Worm (Caenorhabditis elegans) whole organism, L1 larva: Measurements from ENCODE around the gene rmd-3.

ENCODE experiments used
- C04F5.9 ChIP-seq: sonication (generic microtip); optimal IDR thresholded peaks from 2 replicates; lab custom pipeline; 2016; ENCODE audit warnings: missing genetic modification characterization, missing compliant biosample characterization
- C34B4.2 ChIP-seq: sonication (generic microtip); optimal IDR thresholded peaks from 2 replicates; lab custom pipeline; 2017; ENCODE audit warnings: mild to moderate bottlenecking, missing genetic modification characterization, missing compliant biosample characterization
- F16B12.6 ChIP-seq: fragments of 150-350 bp; optimal IDR thresholded peaks from 2 replicates; lab custom pipeline; 2014; ENCODE audit warnings: missing biosample characterization, missing genetic modification characterization
- alr-1 ChIP-seq: fragments of 200-800 bp; sonication (Bioruptor generic); optimal IDR thresholded peaks from 2 replicates; lab custom pipeline; 2018; ENCODE audit warnings: borderline replicate concordance, mild to moderate bottlenecking, missing genetic modification characterization, missing compliant biosample characterization
- ama-1 ChIP-seq: fragments of 150-350 bp; optimal IDR thresholded peaks from 2 replicates; lab custom pipeline; 2014
- ceh-63 ChIP-seq: fragments of 200-800 bp; sonication (Bioruptor generic); optimal IDR thresholded peaks from 2 replicates; lab custom pipeline; 2018; ENCODE audit warnings: mild to moderate bottlenecking, missing genetic modification characterization, missing compliant biosample characterization
- ceh-82 ChIP-seq, 3 experiments: fragments of 150-350 bp in 1 of 3; sonication (generic microtip) in 2 of 3; optimal IDR thresholded peaks; 2 replicates each; lab custom pipeline; 2014 to 2017; ENCODE audit warnings: missing biosample characterization in 3 of 3, missing genetic modification characterization in 3 of 3
- ceh-88 ChIP-seq: fragments of 200-800 bp; sonication (Bioruptor generic); IDR thresholded peaks from 2 replicates; pipeline ENCODE4 v1.3.6; 2022; ENCODE audit warnings: missing genetic modification characterization, missing compliant biosample characterization
- dpl-1 ChIP-seq, 3 experiments: fragments of 150-350 bp in 2 of 3; sonication (generic microtip) in 1 of 3; optimal IDR thresholded peaks; 2 replicates each; lab custom pipeline; 2014 to 2017; ENCODE audit warnings: missing biosample characterization in 3 of 3, missing genetic modification characterization in 3 of 3, missing genetic modification reagents in 3 of 3
- dsc-1 ChIP-seq: sonication (generic microtip); optimal IDR thresholded peaks from 2 replicates; lab custom pipeline; 2016; ENCODE audit warnings: mild to moderate bottlenecking, missing genetic modification characterization, missing compliant biosample characterization
- efl-1 ChIP-seq, 4 experiments: fragments of 150-350 bp; optimal IDR thresholded peaks in 3 of 4; peaks in 1 of 4; 1 replicate in 1 of 4; 2 replicates in 3 of 4; lab custom pipeline; 2014; ENCODE audit warnings: missing biosample characterization in 2 of 4, missing genetic modification characterization in 2 of 4, missing genetic modification reagents in 2 of 4
- elt-2 ChIP-seq: sonication (generic microtip); optimal IDR thresholded peaks from 2 replicates; lab custom pipeline; 2016; ENCODE audit warnings: missing genetic modification characterization, mild to moderate bottlenecking, inconsistent platforms, missing compliant biosample characterization, missing genetic modification reagents
- elt-3 ChIP-seq, 6 experiments: fragments of 150-350 bp in 1 of 6; sonication (generic microtip); optimal IDR thresholded peaks; 2 replicates each; lab custom pipeline; 2017 to 2018; ENCODE audit warnings: missing biosample characterization in 6 of 6, missing genetic modification characterization in 6 of 6, inconsistent platforms in 1 of 6
- fkh-8 ChIP-seq: sonication (generic microtip); optimal IDR thresholded peaks from 2 replicates; lab custom pipeline; 2016; ENCODE audit warnings: mild to moderate bottlenecking, missing genetic modification characterization, missing compliant biosample characterization
- fos-1 ChIP-seq: fragments of 150-350 bp; optimal IDR thresholded peaks from 2 replicates; lab custom pipeline; 2014; ENCODE audit warnings: missing biosample characterization, missing genetic modification characterization
- grh-1 ChIP-seq: fragments of 200-800 bp; sonication (Bioruptor generic); IDR thresholded peaks from 2 replicates; pipeline ENCODE4 v1.3.6; 2022; ENCODE audit warnings: missing genetic modification reagents, missing genetic modification characterization, missing compliant biosample characterization
- hlh-17 ChIP-seq: fragments of 200-800 bp; sonication (Bioruptor generic); optimal IDR thresholded peaks from 2 replicates; lab custom pipeline; 2018; ENCODE audit warnings: missing genetic modification characterization, mild to moderate bottlenecking, missing compliant biosample characterization, moderate library complexity, borderline replicate concordance
- irx-1 ChIP-seq: sonication (generic microtip); optimal IDR thresholded peaks from 2 replicates; lab custom pipeline; 2016; ENCODE audit warnings: missing genetic modification characterization, missing compliant biosample characterization
- isw-1 ChIP-seq: fragments of 200-800 bp; sonication (Bioruptor generic); IDR thresholded peaks from 2 replicates; pipeline ENCODE4 v1.3.6; 2022; ENCODE audit warnings: missing genetic modification characterization, missing compliant biosample characterization
- lin-13 ChIP-seq: fragments of 150-350 bp; optimal IDR thresholded peaks from 2 replicates; lab custom pipeline; 2014; ENCODE audit warnings: missing biosample characterization, missing genetic modification reagents, missing genetic modification characterization
- lin-15B ChIP-seq: fragments of 150-350 bp; sonication (generic microtip); optimal IDR thresholded peaks from 3 replicates; lab custom pipeline; 2014; ENCODE audit warnings: missing biosample characterization, missing genetic modification characterization
- lin-39 ChIP-seq: fragments of 150-350 bp; optimal IDR thresholded peaks from 2 replicates; lab custom pipeline; 2014; ENCODE audit warnings: missing biosample characterization, missing genetic modification reagents, missing genetic modification characterization
- mab-9 ChIP-seq: fragments of 200-800 bp; sonication (Bioruptor generic); IDR thresholded peaks from 2 replicates; pipeline ENCODE4 v1.3.6; 2022; ENCODE audit warnings: missing genetic modification reagents, missing genetic modification characterization, missing compliant biosample characterization
- mef-2 ChIP-seq: fragments of 150-350 bp; optimal IDR thresholded peaks from 2 replicates; lab custom pipeline; 2014; ENCODE audit warnings: missing biosample characterization, missing genetic modification characterization
- nhr-11 ChIP-seq: fragments of 150-350 bp; optimal IDR thresholded peaks from 2 replicates; lab custom pipeline; 2014; ENCODE audit warnings: missing biosample characterization, missing genetic modification characterization
- nhr-12 ChIP-seq: sonication (generic microtip); optimal IDR thresholded peaks from 2 replicates; lab custom pipeline; 2017; ENCODE audit warnings: missing biosample characterization, missing genetic modification characterization
- nhr-19 ChIP-seq: fragments of 200-800 bp; sonication (Bioruptor generic); conservative IDR thresholded peaks from 2 replicates; pipeline ENCODE4 v1.3.6; 2022; ENCODE audit warnings: missing genetic modification characterization, missing compliant biosample characterization
- nhr-28 ChIP-seq: fragments of 150-350 bp; optimal IDR thresholded peaks from 2 replicates; lab custom pipeline; 2014; ENCODE audit warnings: missing biosample characterization, missing genetic modification characterization
- nhr-47 ChIP-seq: sonication (generic microtip); optimal IDR thresholded peaks from 2 replicates; lab custom pipeline; 2016; ENCODE audit warnings: mild to moderate bottlenecking, missing genetic modification characterization, moderate library complexity, missing compliant biosample characterization
- nhr-71 ChIP-seq: sonication (generic microtip); optimal IDR thresholded peaks from 2 replicates; lab custom pipeline; 2016; ENCODE audit warnings: mild to moderate bottlenecking, missing genetic modification characterization, moderate library complexity, missing compliant biosample characterization
- nhr-77 ChIP-seq: fragments of 150-350 bp; optimal IDR thresholded peaks from 2 replicates; lab custom pipeline; 2014; ENCODE audit warnings: missing biosample characterization, missing genetic modification characterization
- nhr-85 ChIP-seq: sonication (generic microtip); peaks from one replicate; lab custom pipeline; 2016; ENCODE audit warnings: missing genetic modification characterization, inconsistent platforms, missing compliant biosample characterization
- nhr-90 ChIP-seq: sonication (generic microtip); optimal IDR thresholded peaks from 2 replicates; lab custom pipeline; 2016; ENCODE audit warnings: mild to moderate bottlenecking, missing genetic modification characterization, missing compliant biosample characterization; ENCODE audit not compliant: poor library complexity
- rnt-1 ChIP-seq: sonication (generic microtip); optimal IDR thresholded peaks from 2 replicates; lab custom pipeline; 2016; ENCODE audit warnings: mild to moderate bottlenecking, missing genetic modification characterization, moderate library complexity, missing compliant biosample characterization
- skn-1 ChIP-seq: fragments of 150-350 bp; optimal IDR thresholded peaks from 2 replicates; lab custom pipeline; 2014; ENCODE audit warnings: missing biosample characterization, missing genetic modification characterization
- snu-23 ChIP-seq: sonication (generic microtip); optimal IDR thresholded peaks from 2 replicates; lab custom pipeline; 2016; ENCODE audit warnings: missing genetic modification characterization, missing compliant biosample characterization
- swsn-7 ChIP-seq: sonication (generic microtip); optimal IDR thresholded peaks from 2 replicates; lab custom pipeline; 2016; ENCODE audit warnings: missing genetic modification characterization, missing compliant biosample characterization
- tbx-2 ChIP-seq: sonication (generic microtip); optimal IDR thresholded peaks from 2 replicates; lab custom pipeline; 2016; ENCODE audit warnings: missing genetic modification characterization, missing compliant biosample characterization
- tlp-1 ChIP-seq: fragments of 150-350 bp; optimal IDR thresholded peaks from 2 replicates; lab custom pipeline; 2014; ENCODE audit warnings: missing biosample characterization, missing genetic modification characterization
- unc-86 ChIP-seq: sonication (generic microtip); optimal IDR thresholded peaks from 2 replicates; lab custom pipeline; 2016; ENCODE audit warnings: missing genetic modification characterization, missing compliant biosample characterization
- unc-98 ChIP-seq: fragments of 200-800 bp; sonication (Bioruptor generic); IDR thresholded peaks from 2 replicates; pipeline ENCODE4 v1.3.6; 2022; ENCODE audit warnings: missing genetic modification characterization, missing compliant biosample characterization
- vab-15 ChIP-seq: sonication (generic microtip); optimal IDR thresholded peaks from 2 replicates; lab custom pipeline; 2017; ENCODE audit warnings: missing genotype, mild to moderate bottlenecking, missing genetic modification characterization, missing compliant biosample characterization
- ztf-4 ChIP-seq: fragments of 150-350 bp; optimal IDR thresholded peaks from 2 replicates; lab custom pipeline; 2014; ENCODE audit warnings: missing biosample characterization, missing genetic modification characterization

Gene rmd-3

ce11 chrII:11339507-11339906 is at the start of gene rmd-3:
TSS of gene rmd-3 (minus strand) at chrII:11339607.
- TF ChIP-seq unc-98 (GFP tag; lab: Robert Waterston, UW) (no peak), dpl-1 (GFP tag; optimal IDR thresholded peaks at IDR 0.05; lab: Kevin White, UChicago) (no peak), unc-86 (tag; lab: Kevin White, UChicago) (no peak), skn-1 (tag; lab: Kevin White, UChicago) (no peak), mab-9 (no peak), C04F5.9 (no peak), tlp-1 (no peak)

DNA sequence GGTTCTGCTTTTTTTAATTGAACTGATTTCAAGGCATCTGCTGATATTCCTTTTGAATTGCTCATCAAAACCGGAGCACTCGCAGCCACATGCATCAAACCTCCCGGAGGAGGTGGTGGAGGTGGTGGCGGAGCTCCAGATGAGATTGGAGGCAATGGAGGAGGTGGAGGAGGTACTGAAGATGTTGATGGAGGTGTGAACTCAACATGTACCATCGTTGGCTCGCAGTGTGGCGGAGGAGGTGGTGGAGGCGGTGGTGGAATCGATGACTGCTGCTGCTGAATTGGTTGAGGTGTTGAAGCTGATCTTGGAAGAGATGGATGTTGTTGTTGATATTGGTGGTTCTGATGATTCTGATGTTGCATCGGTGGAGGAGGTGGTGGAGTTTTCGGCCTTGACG is 47.5 kb upstream of the rmd-3 start:
- TF ChIP-seq elt-3 (tag; optimal IDR thresholded peaks at IDR 0.05; lab: Kevin White, UChicago): no peak
- no peak for TF ChIP-seq efl-1 (optimal IDR thresholded peaks at IDR 0.05; lab: Kevin White, UChicago)
- peak in 1 of 2 experiments; percentile 48 for TF ChIP-seq efl-1 (GFP tag; optimal IDR thresholded peaks at IDR 0.05 in 1 of 2; lab: Kevin White, UChicago)
- TF ChIP-seq ceh-82 (tag; optimal IDR thresholded peaks at IDR 0.05; lab: Kevin White, UChicago): no peak

DNA sequence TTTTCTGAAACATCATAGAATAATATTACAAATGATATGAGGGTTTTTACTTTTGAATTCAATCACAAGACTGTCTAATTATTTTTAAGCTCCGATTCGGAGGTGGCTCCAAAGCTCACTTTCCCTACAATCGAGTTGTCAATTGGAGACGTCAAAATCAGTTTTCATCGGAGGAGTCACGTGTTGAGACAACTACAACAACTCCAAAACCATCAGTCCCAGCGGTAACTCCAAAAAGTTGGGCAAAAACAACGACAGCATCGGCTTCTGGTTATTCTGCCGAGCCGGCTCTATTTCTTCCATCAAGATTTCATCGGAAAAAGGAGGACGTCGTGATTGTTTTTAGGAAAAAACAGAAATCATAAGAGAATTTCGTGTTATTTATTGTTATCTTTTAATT is 44.7 kb upstream of the rmd-3 start:
- TF ChIP-seq hlh-17 (no peak), isw-1 (GFP tag; lab: Robert Waterston, UW) (no peak), C04F5.9 (no peak), ceh-63 (GFP tag; lab: Kevin White, UChicago) (no peak), nhr-28 (tag; lab: Kevin White, UChicago) (no peak), nhr-11 (no peak)

DNA sequence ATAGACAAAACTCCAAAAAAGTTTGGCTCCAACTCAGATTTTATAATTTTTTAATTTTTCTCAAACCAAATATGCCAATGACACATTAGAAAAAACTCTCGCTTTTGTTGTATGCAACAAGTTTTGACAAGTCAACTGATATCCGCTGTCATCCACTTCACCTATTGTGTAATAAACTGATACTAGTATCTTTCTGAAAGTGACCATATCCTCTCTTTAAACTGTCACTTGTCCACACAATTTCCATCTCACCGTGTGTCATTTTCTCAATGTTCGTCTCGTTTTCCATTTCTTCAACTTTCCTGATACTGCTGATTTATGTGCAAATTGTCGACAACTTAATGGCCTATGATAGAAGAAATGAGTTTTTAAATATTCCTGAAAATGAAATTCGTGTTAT is 43.7 kb upstream of the rmd-3 start, which contains the start of the genes C33B4.5 and C33B4.4:
TSS of gene C33B4.5 (plus strand) at position 270 of the 400 bp plus-strand sequence.
TSS of gene C33B4.4 (minus strand) at position 385 of the 400 bp plus-strand sequence.
- TF ChIP-seq nhr-47 (tag; lab: Kevin White, UChicago): no peak
- no peak for TF ChIP-seq alr-1 (tag; lab: Kevin White, UChicago)
- no peak for TF ChIP-seq fos-1 (tag; lab: Kevin White, UChicago)
- TF ChIP-seq F16B12.6 (tag; lab: Kevin White, UChicago): no peak
- no peak for TF ChIP-seq ceh-88 (GFP tag; lab: Robert Waterston, UW)

DNA sequence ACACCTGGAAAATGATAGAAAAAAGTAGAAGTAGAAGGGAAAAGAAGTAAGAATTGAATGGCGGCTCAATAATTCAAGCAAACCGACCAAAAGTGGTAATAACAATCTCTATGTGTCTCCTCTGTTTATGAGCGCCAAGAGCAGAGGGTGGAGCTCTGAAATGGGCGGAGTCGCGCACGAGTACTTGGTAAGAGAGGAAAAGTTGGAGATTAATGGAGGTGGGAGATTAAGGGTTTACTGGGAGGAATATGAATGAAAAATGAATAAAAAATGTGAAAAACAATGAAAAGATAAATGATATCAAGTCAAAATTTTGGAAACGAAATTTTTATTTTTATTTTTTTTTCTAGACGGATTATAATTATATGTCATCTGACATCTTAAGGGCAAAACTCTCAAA is 38.3 kb upstream of the rmd-3 start:
- peak; percentile 56 for TF ChIP-seq dsc-1 (tag; lab: Kevin White, UChicago)
- no peak for TF ChIP-seq irx-1 (tag; lab: Kevin White, UChicago)
- TF ChIP-seq fkh-8 (tag; lab: Kevin White, UChicago): peak; percentile 53
- TF ChIP-seq nhr-47 (tag; lab: Kevin White, UChicago): peak; percentile 10
- TF ChIP-seq skn-1 (tag; lab: Kevin White, UChicago): no peak

DNA sequence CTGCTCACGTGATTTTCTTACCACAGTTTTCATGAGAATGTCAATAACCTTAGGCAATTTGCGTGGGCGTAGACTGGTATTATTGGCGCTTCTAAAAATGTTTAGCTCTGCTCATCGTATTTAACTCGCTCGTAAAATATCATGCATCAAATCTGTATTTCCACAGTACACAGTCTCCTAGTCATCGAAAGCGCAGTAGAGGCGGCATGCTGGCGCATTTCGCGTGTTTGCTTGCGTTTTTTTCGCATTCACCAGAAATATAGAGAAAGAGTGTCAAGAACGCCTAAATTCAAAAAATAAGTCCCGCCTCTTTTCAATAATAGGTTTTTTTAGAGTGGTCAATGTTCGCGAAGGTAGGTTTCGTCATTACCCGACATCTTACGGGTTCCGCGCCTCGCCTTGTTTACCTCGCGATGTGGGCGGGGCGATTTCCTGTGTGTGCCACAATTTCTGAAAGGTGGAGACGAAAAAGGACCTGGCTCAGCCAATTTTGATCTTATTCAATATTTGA is 37.2 kb upstream of the rmd-3 start:
- TF ChIP-seq lin-39 (peak; percentile 34), mef-2 (tag; lab: Kevin White, UChicago) (no peak), elt-2 (tag; lab: Kevin White, UChicago) (peak; percentile 62), swsn-7 (tag; lab: Kevin White, UChicago) (peak; percentile 42), lin-15B (tag; lab: Kevin White, UChicago) (peak; percentile 13), nhr-77 (peak; percentile 16), rnt-1 (peak; percentile 23), elt-3 (tag; optimal IDR thresholded peaks at IDR 0.05; lab: Kevin White, UChicago) (peak in 1 of 6 experiments; percentile 31), nhr-90 (tag; lab: Kevin White, UChicago) (peak; percentile 69), dpl-1 (GFP tag; optimal IDR thresholded peaks at IDR 0.05; lab: Kevin White, UChicago) (peak in 2 of 3 experiments; percentile 17 to 35), snu-23 (GFP tag; lab: Kevin White, UChicago) (peak; percentile 32), vab-15 (tag; lab: Kevin White, UChicago) (no peak), lin-13 (GFP tag; lab: Kevin White, UChicago) (peak; percentile 1), grh-1 (peak; percentile 8; the same call in 1 of the 2 replicates), tbx-2 (tag; lab: Kevin White, UChicago) (no peak), nhr-19 (GFP tag; lab: Robert Waterston, UW) (peak; percentile 60), ama-1 (lab: Kevin White, UChicago) (peak; percentile 82), nhr-71 (tag; lab: Kevin White, UChicago) (peak; percentile 69), ztf-4 (tag; lab: Kevin White, UChicago) (peak; percentile 44), nhr-85 (tag; lab: Kevin White, UChicago) (peak; percentile 88), ceh-82 (tag; optimal IDR thresholded peaks at IDR 0.05; lab: Kevin White, UChicago) (no peak), C34B4.2 (tag; lab: Kevin White, UChicago) (no peak), nhr-12 (tag; lab: Kevin White, UChicago) (no peak)
